Fruit fly (Drosophila melanogaster) whole organism, embryonic: ENCODE data around the gene CG18081.

ENCODE experiments used
- Abd-B ChIP-seq: fragments of 200-800 bp; sonication (Bioruptor generic); optimal IDR thresholded peaks from 2 replicates; lab custom pipeline; 2018; ENCODE audit warnings: missing biosample characterization, mild to moderate bottlenecking, missing genetic modification characterization, moderate library complexity
- CG10209 ChIP-seq: fragments of 200-800 bp; sonication (Bioruptor generic); optimal IDR thresholded peaks from 3 replicates; lab custom pipeline; 2017; ENCODE audit warnings: missing biosample characterization, mild to moderate bottlenecking, missing genetic modification characterization, missing genetic modification reagents
- CG1024 ChIP-seq: fragments of 200-800 bp; sonication (Bioruptor generic); IDR thresholded peaks from 2 replicates; pipeline ENCODE4 v1.3.6; 2022; ENCODE audit warnings: missing biosample characterization, missing genetic modification characterization
- CG10267 ChIP-seq: fragments of 200-800 bp; sonication (Bioruptor generic); optimal IDR thresholded peaks from 2 replicates; lab custom pipeline; 2018; ENCODE audit warnings: missing biosample characterization, mild to moderate bottlenecking, missing genetic modification characterization, moderate library complexity
- CG10979 ChIP-seq: fragments of 200-800 bp; sonication (Bioruptor generic); optimal IDR thresholded peaks from 2 replicates; lab custom pipeline; 2018; ENCODE audit warnings: missing biosample characterization, mild to moderate bottlenecking, missing genetic modification characterization, moderate library complexity
- CG11504 ChIP-seq: fragments of 200-800 bp; sonication (Bioruptor generic); optimal IDR thresholded peaks from 3 replicates; lab custom pipeline; 2019; ENCODE audit warnings: missing biosample characterization, mild to moderate bottlenecking, missing genetic modification characterization, moderate library complexity
- CG11560 ChIP-seq: fragments of 200-800 bp; sonication (Bioruptor generic); IDR thresholded peaks from 3 replicates; pipeline ENCODE4 v1.3.6; 2022; ENCODE audit warnings: missing biosample characterization, missing genetic modification characterization
- CG12391 ChIP-seq: fragments of 200-800 bp; sonication (Bioruptor generic); optimal IDR thresholded peaks from 3 replicates; lab custom pipeline; 2018; ENCODE audit warnings: missing biosample characterization, mild to moderate bottlenecking, missing genetic modification characterization, moderate library complexity
- CG13624 ChIP-seq: fragments of 200-800 bp; sonication (Bioruptor generic); optimal IDR thresholded peaks from 2 replicates; lab custom pipeline; 2016; ENCODE audit warnings: missing biosample characterization, missing genetic modification characterization
- CG15479 ChIP-seq: fragments of 200-800 bp; sonication (Bioruptor generic); optimal IDR thresholded peaks from 3 replicates; lab custom pipeline; 2019; ENCODE audit warnings: missing biosample characterization, mild to moderate bottlenecking, missing genetic modification characterization, moderate library complexity
- CG15696 ChIP-seq: fragments of 200-800 bp; sonication (Bioruptor generic); optimal IDR thresholded peaks from 2 replicates; lab custom pipeline; 2019; ENCODE audit warnings: missing biosample characterization, mild to moderate bottlenecking, missing genetic modification characterization, moderate library complexity
- CG17361 ChIP-seq: fragments of 200-800 bp; sonication (Bioruptor generic); IDR thresholded peaks from 3 replicates; pipeline ENCODE4 v1.3.6; 2022; ENCODE audit warnings: missing biosample characterization, missing genetic modification characterization
- CG18262 ChIP-seq: fragments of 200-800 bp; optimal IDR thresholded peaks from 3 replicates; lab custom pipeline; 2019; ENCODE audit warnings: missing biosample characterization, mild to moderate bottlenecking, missing genetic modification characterization, moderate library complexity
- CG18764 ChIP-seq: fragments of 200-800 bp; sonication (Bioruptor generic); optimal IDR thresholded peaks from 3 replicates; lab custom pipeline; 2016; ENCODE audit warnings: missing biosample characterization, missing genetic modification characterization
- CG2712 ChIP-seq: fragments of 200-800 bp; optimal IDR thresholded peaks from 3 replicates; lab custom pipeline; 2019; ENCODE audit warnings: missing biosample characterization, mild to moderate bottlenecking, missing genetic modification characterization, moderate library complexity
- CG30020 ChIP-seq: fragments of 200-800 bp; optimal IDR thresholded peaks from 2 replicates; lab custom pipeline; 2019; ENCODE audit warnings: missing biosample characterization, mild to moderate bottlenecking, missing genetic modification characterization, moderate library complexity
- CG3281 ChIP-seq: fragments of 200-800 bp; sonication (Bioruptor generic); optimal IDR thresholded peaks from 3 replicates; lab custom pipeline; 2017; ENCODE audit warnings: missing biosample characterization, mild to moderate bottlenecking, missing genetic modification characterization
- CG34422 ChIP-seq: fragments of 200-800 bp; sonication (Bioruptor generic); IDR thresholded peaks from 3 replicates; pipeline ENCODE4 v1.3.6; 2022; ENCODE audit warnings: missing biosample characterization, missing genetic modification characterization
- CG4404 ChIP-seq: fragments of 200-800 bp; sonication (Bioruptor generic); IDR thresholded peaks from 2 replicates; pipeline ENCODE4 v1.3.6; 2022; ENCODE audit warnings: missing biosample characterization, missing genetic modification characterization
- CG4854 ChIP-seq: fragments of 200-800 bp; sonication (Bioruptor generic); optimal IDR thresholded peaks from 2 replicates; lab custom pipeline; 2016; ENCODE audit warnings: missing biosample characterization, missing genetic modification characterization, inconsistent platforms
- CG5245 ChIP-seq: fragments of 200-800 bp; sonication (Bioruptor generic); optimal IDR thresholded peaks from 3 replicates; lab custom pipeline; 2016; ENCODE audit warnings: missing biosample characterization, missing genetic modification characterization
- CG6272 ChIP-seq: fragments of 200-800 bp; sonication (Bioruptor generic); IDR thresholded peaks from 2 replicates; pipeline ENCODE4 v1.3.6; 2022; ENCODE audit warnings: missing biosample characterization, missing genetic modification characterization
- CG7928 ChIP-seq: fragments of 200-800 bp; sonication (Bioruptor generic); optimal IDR thresholded peaks from 2 replicates; lab custom pipeline; 2017; ENCODE audit warnings: missing biosample characterization, mild to moderate bottlenecking, missing genetic modification characterization
- CG7963 ChIP-seq: fragments of 200-800 bp; sonication (Bioruptor generic); IDR thresholded peaks from 3 replicates; pipeline ENCODE4 v1.3.6; 2022; ENCODE audit warnings: missing biosample characterization, missing genetic modification characterization; ENCODE audit not compliant: partially characterized antibody
- CG9727 ChIP-seq: fragments of 200-800 bp; sonication (Bioruptor generic); optimal IDR thresholded peaks from 3 replicates; lab custom pipeline; 2017; ENCODE audit warnings: missing biosample characterization, mild to moderate bottlenecking, missing genetic modification characterization
- CG9797 ChIP-seq: fragments of 200-800 bp; sonication (Bioruptor generic); optimal IDR thresholded peaks from 3 replicates; lab custom pipeline; 2018; ENCODE audit warnings: missing biosample characterization, mild to moderate bottlenecking, missing genetic modification characterization
- CG9876 ChIP-seq: fragments of 200-800 bp; sonication (Bioruptor generic); optimal IDR thresholded peaks from 2 replicates; lab custom pipeline; 2016; ENCODE audit warnings: missing biosample characterization, missing genetic modification characterization
- CHES-1-like ChIP-seq: fragments of 200-800 bp; sonication (Bioruptor generic); optimal IDR thresholded peaks from 2 replicates; lab custom pipeline; 2016; ENCODE audit warnings: missing biosample characterization, missing genetic modification characterization
- CoRest ChIP-seq: fragments of 200-800 bp; sonication (Bioruptor generic); optimal IDR thresholded peaks from 3 replicates; lab custom pipeline; 2018; ENCODE audit warnings: missing biosample characterization, mild to moderate bottlenecking, missing genetic modification characterization, moderate library complexity
- Dad ChIP-seq: fragments of 200-800 bp; sonication (Bioruptor generic); optimal IDR thresholded peaks from 3 replicates; lab custom pipeline; 2016; ENCODE audit warnings: missing biosample characterization, missing genetic modification characterization
- Ets65A ChIP-seq: fragments of 200-800 bp; sonication (Bioruptor generic); peaks from one replicate; lab custom pipeline; 2016; ENCODE audit warnings: missing biosample characterization, missing genetic modification characterization
- Fer2 ChIP-seq: fragments of 200-800 bp; sonication (Bioruptor generic); optimal IDR thresholded peaks from 2 replicates; lab custom pipeline; 2018; ENCODE audit warnings: missing biosample characterization, mild to moderate bottlenecking, missing genetic modification characterization, moderate library complexity
- GATAe ChIP-seq: fragments of 200-800 bp; sonication (Bioruptor generic); conservative IDR thresholded peaks from 2 replicates; pipeline ENCODE4 v1.3.6; 2022; ENCODE audit warnings: missing biosample characterization, missing genetic modification characterization
- MESR4 ChIP-seq: fragments of 200-800 bp; sonication (Bioruptor generic); optimal IDR thresholded peaks from 2 replicates; lab custom pipeline; 2018; ENCODE audit warnings: missing biosample characterization, mild to moderate bottlenecking, missing genetic modification characterization, moderate library complexity
- Xrp1 ChIP-seq: fragments of 200-800 bp; sonication (Bioruptor generic); IDR thresholded peaks from 2 replicates; pipeline ENCODE4 v1.3.6; 2022; ENCODE audit warnings: missing biosample characterization, missing genetic modification characterization
- ac ChIP-seq: fragments of 200-800 bp; sonication (Bioruptor generic); optimal IDR thresholded peaks from 3 replicates; lab custom pipeline; 2017; ENCODE audit warnings: missing biosample characterization, mild to moderate bottlenecking, missing genetic modification characterization
- chn ChIP-seq: fragments of 200-800 bp; sonication (Bioruptor generic); optimal IDR thresholded peaks from 2 replicates; lab custom pipeline; 2016; ENCODE audit warnings: missing biosample characterization, missing genetic modification characterization
- dmrt11E ChIP-seq: fragments of 200-800 bp; sonication (Bioruptor generic); optimal IDR thresholded peaks from 3 replicates; lab custom pipeline; 2018; ENCODE audit warnings: missing biosample characterization, mild to moderate bottlenecking, missing genetic modification characterization, moderate library complexity
- dmrt99B ChIP-seq: fragments of 200-800 bp; sonication (Bioruptor generic); optimal IDR thresholded peaks from 2 replicates; lab custom pipeline; 2018; ENCODE audit warnings: missing biosample characterization, mild to moderate bottlenecking, missing genetic modification characterization, moderate library complexity
- grau ChIP-seq: fragments of 200-800 bp; optimal IDR thresholded peaks from 3 replicates; lab custom pipeline; 2019; ENCODE audit warnings: missing biosample characterization, mild to moderate bottlenecking, missing genetic modification characterization, moderate library complexity
- hbn ChIP-seq: fragments of 200-800 bp; sonication (Bioruptor generic); IDR thresholded peaks from 2 replicates; pipeline ENCODE4 v1.3.6; 2022; ENCODE audit warnings: missing biosample characterization, missing genetic modification characterization; ENCODE audit not compliant: partially characterized antibody
- lola ChIP-seq, 3 experiments: fragments of >200 bp in 2 of 3; fragments of 200-800 bp in 1 of 3; sonication (Bioruptor generic) in 1 of 3; optimal IDR thresholded peaks; 2 replicates each; lab custom pipeline; 2017 to 2019; ENCODE audit warnings: missing biosample characterization in 3 of 3, missing genetic modification characterization in 3 of 3, mild to moderate bottlenecking in 1 of 3, moderate library complexity in 1 of 3
- nmo ChIP-seq: fragments of 200-800 bp; sonication (Bioruptor generic); optimal IDR thresholded peaks from 2 replicates; lab custom pipeline; 2018; ENCODE audit warnings: missing biosample characterization, mild to moderate bottlenecking, missing genetic modification characterization, moderate library complexity
- rib ChIP-seq: fragments of 200-800 bp; sonication (Bioruptor generic); IDR thresholded peaks from 2 replicates; pipeline ENCODE4 v1.3.6; 2022; ENCODE audit warnings: missing biosample characterization, missing genetic modification characterization
- sens ChIP-seq: fragments of 200-800 bp; sonication (Bioruptor generic); peaks from one replicate; lab custom pipeline; 2016; ENCODE audit warnings: missing biosample characterization, missing genetic modification characterization
- so ChIP-seq: fragments of 200-800 bp; sonication (Bioruptor generic); IDR thresholded peaks from 3 replicates; pipeline ENCODE4 v1.3.6; 2022; ENCODE audit warnings: missing biosample characterization, missing genetic modification characterization
- tio ChIP-seq: fragments of 200-800 bp; sonication (Bioruptor generic); optimal IDR thresholded peaks from 2 replicates; lab custom pipeline; 2017; ENCODE audit warnings: missing biosample characterization, missing genetic modification characterization, inconsistent platforms
- tna ChIP-seq: fragments of 200-800 bp; sonication (Bioruptor generic); IDR thresholded peaks from 2 replicates; pipeline ENCODE4 v1.3.6; 2022; ENCODE audit warnings: missing biosample characterization, missing genetic modification characterization; ENCODE audit not compliant: partially characterized antibody
- unc-4 ChIP-seq: fragments of 200-800 bp; sonication (Bioruptor generic); IDR thresholded peaks from 2 replicates; pipeline ENCODE4 v1.3.6; 2022; ENCODE audit warnings: missing biosample characterization, missing genetic modification characterization; ENCODE audit not compliant: partially characterized antibody
- z ChIP-seq: fragments of 200-800 bp; sonication (Bioruptor generic); IDR thresholded peaks from 3 replicates; pipeline ENCODE4 v1.3.6; 2022; ENCODE audit warnings: missing biosample characterization, missing genetic modification characterization
- zen ChIP-seq: fragments of 200-800 bp; sonication (Bioruptor generic); optimal IDR thresholded peaks from 3 replicates; lab custom pipeline; 2018; ENCODE audit warnings: missing biosample characterization, mild to moderate bottlenecking, missing genetic modification characterization, moderate library complexity

CG18081 gene

DNA sequence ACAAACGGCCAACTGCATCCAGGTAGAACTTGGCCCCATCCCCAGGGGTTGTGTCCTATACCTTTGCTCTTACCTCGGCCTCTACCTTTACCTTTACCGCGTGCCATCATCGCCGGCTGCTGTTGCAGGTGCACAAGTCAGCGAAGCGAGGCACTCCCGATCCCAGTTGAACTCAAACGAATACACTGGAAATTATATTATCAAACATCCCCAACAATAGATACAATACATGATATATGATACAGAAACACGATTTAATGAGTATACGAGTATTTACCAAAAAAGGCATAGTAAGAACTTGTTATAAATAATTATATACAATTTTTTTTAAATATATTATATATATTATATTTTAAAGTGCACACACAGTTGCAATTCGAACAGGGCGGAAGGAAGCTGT, 12.0 kb upstream of the CG18081 start (continued):
- no peak for TF ChIP-seq CG7963 (GFP tag; lab: Robert Waterston, UW)
- TF ChIP-seq Ets65A: no peak
- no peak for TF ChIP-seq so (GFP tag; lab: Robert Waterston, UW)
- TF ChIP-seq CG7928 (GFP tag; lab: Kevin White, UChicago): no peak
- no peak for TF ChIP-seq Dad
- TF ChIP-seq sens (GFP tag; lab: Kevin White, UChicago): peak; percentile 73
- TF ChIP-seq CG5245 (GFP tag; lab: Kevin White, UChicago): no peak
- no peak for TF ChIP-seq CHES-1-like (GFP tag; lab: Kevin White, UChicago)
- TF ChIP-seq CG4854 (GFP tag; lab: Kevin White, UChicago): no peak
- peak; percentile 72 for TF ChIP-seq zen
- no peak for TF ChIP-seq hbn (GFP tag; lab: Robert Waterston, UW)
- TF ChIP-seq CG34422 (GFP tag; lab: Robert Waterston, UW): no peak
- TF ChIP-seq GATAe (GFP tag; lab: Robert Waterston, UW): no peak
- TF ChIP-seq chn (GFP tag; lab: Kevin White, UChicago): no peak
- no peak for TF ChIP-seq CG3281 (GFP tag; lab: Kevin White, UChicago)
- no peak for TF ChIP-seq CG30020 (tag; lab: Kevin White, UChicago)
- TF ChIP-seq CG9876: no peak
- TF ChIP-seq CG11560 (tag; lab: Robert Waterston, UW): no peak
- no peak for TF ChIP-seq CG18262
- TF ChIP-seq dmrt99B (tag; lab: Kevin White, UChicago): no peak
- TF ChIP-seq CG6272 (GFP tag; lab: Robert Waterston, UW): no peak
- TF ChIP-seq CG9797 (GFP tag; lab: Kevin White, UChicago): no peak
- peak; percentile 55; the same call in 1 of the 2 replicates for TF ChIP-seq Xrp1 (GFP tag; lab: Robert Waterston, UW)
- no peak for TF ChIP-seq unc-4 (GFP tag; lab: Robert Waterston, UW)
- no peak for TF ChIP-seq z (GFP tag; lab: Robert Waterston, UW)
- TF ChIP-seq CG18764 (GFP tag; lab: Kevin White, UChicago): no peak
- TF ChIP-seq tna (GFP tag; lab: Robert Waterston, UW): no peak

DNA sequence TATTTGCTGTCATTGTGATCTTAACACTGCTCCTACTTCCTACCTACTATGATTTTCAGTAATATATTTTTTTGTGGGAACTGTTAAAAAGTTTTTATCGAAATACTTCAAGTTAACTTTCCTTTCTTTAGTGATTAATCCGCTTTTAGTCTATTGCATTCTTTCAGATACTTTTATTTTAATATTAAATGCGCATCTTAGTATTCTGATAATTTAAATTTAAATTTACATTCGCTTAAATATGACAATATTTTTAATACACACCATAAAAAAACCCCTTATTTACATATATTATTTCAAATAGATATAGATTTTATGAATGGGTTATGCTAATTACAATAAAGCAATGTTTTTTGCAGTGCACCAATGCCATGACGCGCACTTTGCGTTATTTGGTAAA, 9.4 kb upstream of the CG18081 start:
- TF ChIP-seq CG1024 (GFP tag; lab: Robert Waterston, UW) (no peak), MESR4 (GFP tag; lab: Kevin White, UChicago) (no peak), CG10979 (tag; lab: Kevin White, UChicago) (peak; percentile 38), CG12391 (tag; lab: Kevin White, UChicago) (peak; percentile 24), CG15479 (GFP tag; lab: Kevin White, UChicago) (no peak), nmo (GFP tag; lab: Kevin White, UChicago) (peak; percentile 30), tio (GFP tag; lab: Kevin White, UChicago) (peak; percentile 17), lola (GFP tag; optimal IDR thresholded peaks at IDR 0.05; lab: Kevin White, UChicago) (peak in 1 of 3 experiments; percentile 61), CG17361 (GFP tag; lab: Robert Waterston, UW) (peak; percentile 66), Fer2 (tag; lab: Kevin White, UChicago) (no peak), CG10267 (tag; lab: Kevin White, UChicago) (peak; percentile 22), CG2712 (tag; lab: Kevin White, UChicago) (peak; percentile 32), CG11504 (tag; lab: Kevin White, UChicago) (peak; percentile 39), dmrt11E (peak; percentile 55), sens (GFP tag; lab: Kevin White, UChicago) (peak; percentile 34), CG10209 (GFP tag; lab: Kevin White, UChicago) (peak; percentile 10), CoRest (tag; lab: Kevin White, UChicago) (peak; percentile 17), CG4404 (no peak), CG13624 (GFP tag; lab: Kevin White, UChicago) (no peak), CG15696 (peak; percentile 31), rib (GFP tag; lab: Robert Waterston, UW) (no peak), CG9727 (GFP tag; lab: Kevin White, UChicago) (peak; percentile 42), grau (peak; percentile 25), Abd-B (GFP tag; lab: Kevin White, UChicago) (peak; percentile 0), ac (no peak)
